Worm (Caenorhabditis elegans): ENCODE data around the gene F41H8.1.

ce11 chrV:808260-808659 is 25.2 kb upstream of the F41H8.1 start:
- TF ChIP-seq tab-1 (GFP tag; IDR thresholded peaks at IDR 0.05) (no peak), cog-1 (tag; optimal IDR thresholded peaks at IDR 0.05) (no peak), T22C8.4 (GFP tag; IDR thresholded peaks at IDR 0.05) (no peak), klf-2 (GFP tag; conservative IDR thresholded peaks at IDR 0.05) (no peak), med-1 (GFP tag; optimal IDR thresholded peaks at IDR 0.05; ENCODE audit: insufficient read depth) (no peak), flt-1 (GFP tag; IDR thresholded peaks at IDR 0.05) (no peak), ztf-23 (GFP tag; IDR thresholded peaks at IDR 0.05) (no peak)

Data from whole organism, midembryonic.